Worm (Caenorhabditis elegans) whole organism, midembryonic: ENCODE measurements around the gene erp-44.3.

Experiments
- cog-1 ChIP-seq: sonication (generic microtip); optimal IDR thresholded peaks from 2 replicates; lab custom pipeline; 2016; ENCODE audit warnings: missing genetic modification characterization, missing compliant biosample characterization
- klf-2 ChIP-seq: fragments of 200-800 bp; sonication (Bioruptor generic); conservative IDR thresholded peaks from 2 replicates; pipeline ENCODE4 v1.3.6; 2022; ENCODE audit warnings: missing genetic modification reagents, missing genetic modification characterization, missing compliant biosample characterization
- tab-1 ChIP-seq: fragments of 200-800 bp; sonication (Bioruptor generic); IDR thresholded peaks from 2 replicates; pipeline ENCODE4 v1.3.6; 2022; ENCODE audit warnings: missing genetic modification characterization, missing compliant biosample characterization
- ztf-29 ChIP-seq: fragments of 200-800 bp; sonication (Bioruptor generic); IDR thresholded peaks from 2 replicates; pipeline ENCODE4 v1.3.6; 2022; ENCODE audit warnings: missing genetic modification reagents, missing genetic modification characterization, missing compliant biosample characterization

DNA sequence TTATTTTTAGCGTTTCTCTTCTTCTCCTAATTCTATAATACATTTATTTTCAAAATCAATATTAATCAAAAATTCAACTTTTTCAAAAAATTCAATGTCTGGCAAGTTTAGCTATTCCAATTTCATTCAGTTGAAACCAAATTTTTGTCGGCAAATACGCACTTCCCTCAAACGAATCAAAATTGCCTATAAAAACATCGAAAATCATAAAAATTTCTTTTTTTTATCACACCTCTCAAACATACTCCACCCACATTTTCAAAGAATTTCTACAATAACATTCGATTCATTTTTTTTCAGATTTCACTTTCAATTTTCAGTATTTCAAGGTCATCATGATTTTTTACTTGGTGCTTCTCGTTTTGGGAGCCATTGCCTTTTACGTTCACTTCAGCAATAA, 36.6 kb downstream of the erp-44.3 start, which contains the start of gene faah-1:
- TF ChIP-seq cog-1 (tag; lab: Kevin White, UChicago), result no peak
- no peak for TF ChIP-seq ztf-29 (GFP tag; lab: Robert Waterston, UW)
- no peak for TF ChIP-seq tab-1 (GFP tag; lab: Robert Waterston, UW)
- no peak for TF ChIP-seq klf-2 (GFP tag; lab: Robert Waterston, UW)
